Fruit fly (Drosophila melanogaster): Measurements from ENCODE around the gene Ir94e.

The Ir94e gene

dm6 chr3R:23431355-23431754 lies 26.0 kb downstream of the Ir94e start (continued):
- no peak for TF ChIP-seq Doc2 (GFP tag; IDR thresholded peaks at IDR 0.05)
- TF ChIP-seq Eip74EF (GFP tag; optimal IDR thresholded peaks at IDR 0.05): peak in 1 of 2 experiments; percentile 21
- TF ChIP-seq tin (GFP tag; optimal IDR thresholded peaks at IDR 0.05): no peak
- peak; percentile 76; the same call in 1 of the 4 replicates for TF ChIP-seq chinmo (GFP tag; IDR thresholded peaks at IDR 0.05; ENCODE audit: partially characterized antibody)
- peak; percentile 16 for TF ChIP-seq sqz (GFP tag; optimal IDR thresholded peaks at IDR 0.05)
- TF ChIP-seq CG5245 (GFP tag; optimal IDR thresholded peaks at IDR 0.05): no peak
- no peak for TF ChIP-seq CG3407 (GFP tag; optimal IDR thresholded peaks at IDR 0.05)
- TF ChIP-seq CG6272 (GFP tag; IDR thresholded peaks at IDR 0.05): no peak
- no peak for TF ChIP-seq chif (GFP tag; optimal IDR thresholded peaks at IDR 0.05)
- 0 out of 2 replicates have a peak, but pooled peaks have one; percentile 14 for TF ChIP-seq CG13287 (GFP tag; IDR thresholded peaks at IDR 0.05; ENCODE audit: partially characterized antibody)
- no peak for TF ChIP-seq tio (GFP tag; optimal IDR thresholded peaks at IDR 0.05)
- no peak for TF ChIP-seq ro (GFP tag; IDR thresholded peaks at IDR 0.05)
- TF ChIP-seq CG9797 (GFP tag; optimal IDR thresholded peaks at IDR 0.05): no peak
- no peak for TF ChIP-seq Pdp1 (GFP tag; optimal IDR thresholded peaks at IDR 0.05)
- no peak for TF ChIP-seq nerfin-1 (tag; optimal IDR thresholded peaks at IDR 0.05)
- no peak for TF ChIP-seq NC2α (GFP tag; optimal IDR thresholded peaks at IDR 0.05)
- TF ChIP-seq Deaf1 (tag; optimal IDR thresholded peaks at IDR 0.05): peak; percentile 8

dm6 chr3R:23438184-23438787 lies 33.0 kb downstream of the Ir94e start:
- TF ChIP-seq nerfin-1 (tag; optimal IDR thresholded peaks at IDR 0.05) (no peak), Dll (GFP tag; IDR thresholded peaks at IDR 0.05; ENCODE audit: partially characterized antibody) (no peak), chinmo (GFP tag; IDR thresholded peaks at IDR 0.05; ENCODE audit: partially characterized antibody) (0 out of 4 replicates have a peak, but pooled peaks have one; percentile 55), sd (tag; optimal IDR thresholded peaks at IDR 0.05) (peak; percentile 25), CG15269 (tag; optimal IDR thresholded peaks at IDR 0.05) (peak; percentile 88), ci (GFP tag; IDR thresholded peaks at IDR 0.05) (no peak), Usf (GFP tag; optimal IDR thresholded peaks at IDR 0.05) (no peak), CG13894 (tag; optimal IDR thresholded peaks at IDR 0.05) (peak; percentile 69), vvl (GFP tag; IDR thresholded peaks at IDR 0.05) (peak; percentile 27), abd-A (tag; optimal IDR thresholded peaks at IDR 0.05) (peak; percentile 75)

dm6 chr3R:23445249-23445916 lies 40.1 kb downstream of the Ir94e start:
- TF ChIP-seq lilli (GFP tag; optimal IDR thresholded peaks at IDR 0.05) (no peak), bsh (GFP tag; optimal IDR thresholded peaks at IDR 0.05) (peak in 1 of 2 experiments; percentile 49), ab (GFP tag; optimal IDR thresholded peaks at IDR 0.05) (no peak), Chrac-16 (GFP tag; optimal IDR thresholded peaks at IDR 0.05) (no peak), CG7372 (GFP tag; IDR thresholded peaks at IDR 0.05) (no peak), CG1603 (tag; optimal IDR thresholded peaks at IDR 0.05) (peak; percentile 59), CG2712 (tag; optimal IDR thresholded peaks at IDR 0.05) (no peak), yki (optimal IDR thresholded peaks at IDR 0.05) (no peak), CrebB (tag; optimal IDR thresholded peaks at IDR 0.05) (no peak), CG9876 (GFP tag; optimal IDR thresholded peaks at IDR 0.05) (no peak), phol (tag; optimal IDR thresholded peaks at IDR 0.05) (peak; percentile 11), pan (optimal IDR thresholded peaks at IDR 0.05) (no peak), pan (GFP tag; optimal IDR thresholded peaks at IDR 0.05 in 1 of 2, IDR thresholded peaks at IDR 0.05 in 1 of 2) (peak in 1 of 2 experiments; percentile 45), Taf1 (GFP tag; IDR thresholded peaks at IDR 0.05) (no peak), CG12659 (GFP tag; optimal IDR thresholded peaks at IDR 0.05) (peak; percentile 15), slbo (GFP tag; IDR thresholded peaks at IDR 0.05) (no peak), NFAT (GFP tag; IDR thresholded peaks at IDR 0.05) (no peak), pb (GFP tag; optimal IDR thresholded peaks at IDR 0.05) (no peak), CG10147 (GFP tag; optimal IDR thresholded peaks at IDR 0.05) (no peak), cg (GFP tag; optimal IDR thresholded peaks at IDR 0.05) (no peak), tin (GFP tag; optimal IDR thresholded peaks at IDR 0.05) (no peak), Rx (GFP tag; IDR thresholded peaks at IDR 0.05) (no peak), bbx (GFP tag; IDR thresholded peaks at IDR 0.05; ENCODE audit: partially characterized antibody) (no peak)

Data from whole organism, embryonic.